Fruit fly (Drosophila melanogaster) whole organism, adult: ENCODE data around the gene CG32713.
A peak's percentile ranks its signal among the peaks of the same experiment; 100 is the strongest.

Experiments used
- CG11617 ChIP-seq: fragments of 200-800 bp; sonication (Bioruptor generic); optimal IDR thresholded peaks from 2 replicates; lab custom pipeline; 2017; ENCODE audit warnings: mild to moderate bottlenecking, missing biosample characterization, missing genetic modification reagents, missing genetic modification characterization
- CG1620 ChIP-seq: fragments of 200-800 bp; sonication (Bioruptor generic); optimal IDR thresholded peaks from 2 replicates; lab custom pipeline; 2016; ENCODE audit warnings: missing biosample characterization, missing genetic modification characterization
- CG33017 ChIP-seq: fragments of 200-800 bp; sonication (Bioruptor generic); optimal IDR thresholded peaks from 2 replicates; lab custom pipeline; 2018; ENCODE audit warnings: missing biosample characterization, mild to moderate bottlenecking, missing genetic modification characterization, moderate library complexity
- CG7045 ChIP-seq: fragments of 200-800 bp; sonication (Bioruptor generic); optimal IDR thresholded peaks from 2 replicates; lab custom pipeline; 2017; ENCODE audit warnings: missing biosample characterization, mild to moderate bottlenecking, missing genetic modification characterization
- Clk ChIP-seq: fragments of 200-800 bp; sonication (Bioruptor generic); optimal IDR thresholded peaks from 2 replicates; lab custom pipeline; 2017; ENCODE audit warnings: missing biosample characterization, missing genetic modification characterization
- Hr96 ChIP-seq: fragments of 200-800 bp; sonication (Bioruptor generic); optimal IDR thresholded peaks from 2 replicates; lab custom pipeline; 2016; ENCODE audit warnings: missing biosample characterization, missing genetic modification characterization
- Mnt ChIP-seq: fragments of 200-800 bp; sonication (Bioruptor generic); optimal IDR thresholded peaks from 2 replicates; lab custom pipeline; 2016; ENCODE audit warnings: missing biosample characterization, mild to moderate bottlenecking, missing genetic modification characterization
- cic ChIP-seq: fragments of 200-800 bp; sonication (Bioruptor generic); optimal IDR thresholded peaks from 2 replicates; lab custom pipeline; 2017; ENCODE audit warnings: missing biosample characterization, mild to moderate bottlenecking, missing genetic modification characterization, moderate library complexity
- kay ChIP-seq: fragments of 200-800 bp; sonication (Bioruptor generic); peaks from one replicate; lab custom pipeline; 2016; ENCODE audit warnings: missing biosample characterization, missing genetic modification characterization, borderline replicate concordance
- ovo ChIP-seq: fragments of 200-800 bp; sonication (Bioruptor generic); optimal IDR thresholded peaks from 2 replicates; lab custom pipeline; 2016; ENCODE audit warnings: missing biosample characterization, missing genetic modification characterization
- pad ChIP-seq: fragments of 200-800 bp; sonication (Bioruptor generic); optimal IDR thresholded peaks from 3 replicates; lab custom pipeline; 2017; ENCODE audit warnings: missing biosample characterization, missing genetic modification characterization, mild to moderate bottlenecking, moderate library complexity, missing genetic modification reagents
- tj ChIP-seq: fragments of 200-800 bp; sonication (Bioruptor generic); optimal IDR thresholded peaks from 3 replicates; lab custom pipeline; 2017; ENCODE audit warnings: missing biosample characterization, mild to moderate bottlenecking, missing genetic modification characterization, moderate library complexity
- toe ChIP-seq: fragments of 200-800 bp; sonication (Bioruptor generic); optimal IDR thresholded peaks from 2 replicates; lab custom pipeline; 2016; ENCODE audit warnings: missing biosample characterization, missing genetic modification characterization

DNA sequence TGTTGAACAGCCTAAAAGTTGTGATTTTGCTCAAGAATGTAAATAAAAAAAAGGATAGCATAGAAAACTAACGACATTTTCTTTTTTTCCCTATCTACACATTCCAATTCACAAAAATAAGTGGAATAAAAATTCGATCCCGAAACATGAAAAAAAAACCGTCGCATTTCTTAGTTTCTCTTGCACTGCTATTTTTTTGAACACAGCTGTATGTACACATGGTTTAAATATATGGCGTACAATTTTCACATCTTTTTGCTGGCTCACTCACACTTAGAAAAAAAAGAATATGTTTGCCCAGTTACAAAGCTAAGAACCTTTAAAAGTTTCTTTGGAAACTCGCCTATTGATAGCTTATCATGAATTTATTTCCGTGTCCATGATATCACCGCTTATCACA lies 2.8 kb upstream of the CG32713 start:
- no peak for TF ChIP-seq Hr96 (GFP tag; lab: Kevin White, UChicago)
- no peak for TF ChIP-seq ovo
- peak; percentile 34 for TF ChIP-seq kay (GFP tag; lab: Kevin White, UChicago)
- no peak for TF ChIP-seq Clk (GFP tag; lab: Kevin White, UChicago)
- no peak for TF ChIP-seq CG11617
- TF ChIP-seq CG7045 = no peak
- no peak for TF ChIP-seq CG33017 (tag; lab: Kevin White, UChicago)
- no peak for TF ChIP-seq Mnt (GFP tag; lab: Kevin White, UChicago)
- TF ChIP-seq toe (GFP tag; lab: Kevin White, UChicago) = no peak
- no peak for TF ChIP-seq CG1620 (GFP tag; lab: Kevin White, UChicago)
- no peak for TF ChIP-seq pad (GFP tag; lab: Kevin White, UChicago)
- TF ChIP-seq cic = no peak
- no peak for TF ChIP-seq tj (GFP tag; lab: Kevin White, UChicago)
